Worm (Caenorhabditis elegans) whole organism, early embryonic: ENCODE results near the gene T09A12.1.

Experiments used
- B0310.2 ChIP-seq: sonication (generic microtip); optimal IDR thresholded peaks from 2 replicates; lab custom pipeline; 2016; ENCODE audit warnings: mild to moderate bottlenecking, missing genetic modification characterization, missing compliant biosample characterization
- F13C5.2 ChIP-seq: sonication (generic microtip); optimal IDR thresholded peaks from 2 replicates; lab custom pipeline; 2017; ENCODE audit warnings: mild to moderate bottlenecking, missing genetic modification characterization, inconsistent platforms, missing compliant biosample characterization
- aly-1 ChIP-seq: sonication (generic microtip); optimal IDR thresholded peaks from 2 replicates; lab custom pipeline; 2016; ENCODE audit warnings: missing genetic modification characterization, missing compliant biosample characterization
- ama-1 ChIP-seq: fragments of 150-350 bp; optimal IDR thresholded peaks from 2 replicates; lab custom pipeline; 2014
- ceh-13 ChIP-seq: fragments of 200-800 bp; sonication (Bioruptor generic); optimal IDR thresholded peaks from 2 replicates; lab custom pipeline; 2018; ENCODE audit warnings: mild to moderate bottlenecking, missing genetic modification characterization, missing compliant biosample characterization
- ceh-36 ChIP-seq: sonication (generic microtip); optimal IDR thresholded peaks from 2 replicates; lab custom pipeline; 2016; ENCODE audit warnings: missing genetic modification characterization, inconsistent platforms, missing compliant biosample characterization
- ets-7 ChIP-seq: sonication (generic microtip); optimal IDR thresholded peaks from 2 replicates; lab custom pipeline; 2016; ENCODE audit warnings: missing genotype, missing genetic modification characterization, missing compliant biosample characterization
- flt-1 ChIP-seq: fragments of 200-800 bp; sonication (Bioruptor generic); IDR thresholded peaks from 2 replicates; pipeline ENCODE4 v1.3.6; 2022; ENCODE audit warnings: missing genetic modification characterization, missing compliant biosample characterization
- hmbx-1 ChIP-seq: sonication (generic microtip); optimal IDR thresholded peaks from 2 replicates; lab custom pipeline; 2016; ENCODE audit warnings: mild to moderate bottlenecking, missing genetic modification characterization, missing compliant biosample characterization
- hmg-4 ChIP-seq: fragments of 200-800 bp; sonication (Bioruptor generic); optimal IDR thresholded peaks from 2 replicates; lab custom pipeline; 2018; ENCODE audit warnings: mild to moderate bottlenecking, missing genetic modification characterization, missing compliant biosample characterization
- hnd-1 ChIP-seq: sonication (generic microtip); optimal IDR thresholded peaks from 2 replicates; lab custom pipeline; 2016; ENCODE audit warnings: missing genetic modification characterization, missing compliant biosample characterization
- pes-1 ChIP-seq: fragments of 200-800 bp; sonication (Bioruptor generic); IDR thresholded peaks from 2 replicates; pipeline ENCODE4 v1.3.6; 2022; ENCODE audit warnings: missing genetic modification reagents, missing genetic modification characterization, missing compliant biosample characterization
- scrt-1 ChIP-seq: fragments of 200-800 bp; sonication (Bioruptor generic); IDR thresholded peaks from 2 replicates; pipeline ENCODE4 v1.3.6; 2022; ENCODE audit warnings: missing genetic modification characterization, missing compliant biosample characterization
- sea-1 ChIP-seq: fragments of 200-800 bp; sonication (Bioruptor generic); conservative IDR thresholded peaks from 2 replicates; pipeline ENCODE4 v1.3.6; 2022; ENCODE audit warnings: missing genetic modification characterization, missing compliant biosample characterization
- tbx-11 ChIP-seq: fragments of 200-800 bp; sonication (Bioruptor generic); IDR thresholded peaks from 2 replicates; pipeline ENCODE4 v1.3.6; 2022; ENCODE audit warnings: missing genetic modification characterization, missing compliant biosample characterization
- tbx-37 ChIP-seq: fragments of 200-800 bp; sonication (Bioruptor generic); conservative IDR thresholded peaks from 2 replicates; pipeline ENCODE4 v1.3.6; 2022; ENCODE audit warnings: missing genetic modification reagents, missing genetic modification characterization, missing compliant biosample characterization
- tra-4 ChIP-seq: sonication (generic microtip); optimal IDR thresholded peaks from 2 replicates; lab custom pipeline; 2017; ENCODE audit warnings: missing genetic modification characterization, missing compliant biosample characterization

T09A12.1 gene

ce11 chrIV:8255221-8255620 lies 11.0 kb downstream of the T09A12.1 start:
- TF ChIP-seq aly-1 (no peak), tbx-37 (GFP tag; lab: Robert Waterston, UW) (no peak), F13C5.2 (no peak), ets-7 (tag; lab: Kevin White, UChicago) (no peak), B0310.2 (no peak), pes-1 (GFP tag; lab: Robert Waterston, UW) (no peak), ceh-13 (GFP tag; lab: Kevin White, UChicago) (no peak), ceh-36 (tag; lab: Kevin White, UChicago) (no peak), flt-1 (GFP tag; lab: Robert Waterston, UW) (no peak), hmbx-1 (tag; lab: Kevin White, UChicago) (no peak), ama-1 (lab: Kevin White, UChicago) (no peak), scrt-1 (GFP tag; lab: Robert Waterston, UW) (no peak), tbx-11 (GFP tag; lab: Robert Waterston, UW) (no peak)

ce11 chrIV:8259904-8260303 lies 15.7 kb downstream of the T09A12.1 start, which contains the start of gene K07H8.7:
TSS of gene K07H8.7 (minus strand) at chrIV:8260004.
- TF ChIP-seq ceh-13 (GFP tag; lab: Kevin White, UChicago) (no peak), ceh-36 (tag; lab: Kevin White, UChicago) (no peak), ets-7 (tag; lab: Kevin White, UChicago) (no peak), tbx-37 (GFP tag; lab: Robert Waterston, UW) (no peak), pes-1 (GFP tag; lab: Robert Waterston, UW) (no peak), hnd-1 (tag; lab: Kevin White, UChicago) (no peak)

- TF ChIP-seq hmbx-1 (tag; lab: Kevin White, UChicago), result no peak
- no peak for TF ChIP-seq sea-1 (GFP tag; lab: Robert Waterston, UW)
- TF ChIP-seq tbx-11 (GFP tag; lab: Robert Waterston, UW), result no peak
- no peak for TF ChIP-seq F13C5.2
- no peak for TF ChIP-seq hmg-4
- no peak for TF ChIP-seq hnd-1 (tag; lab: Kevin White, UChicago)
- TF ChIP-seq pes-1 (GFP tag; lab: Robert Waterston, UW), result no peak
- TF ChIP-seq scrt-1 (GFP tag; lab: Robert Waterston, UW), result no peak
- TF ChIP-seq B0310.2, result no peak
- no peak for TF ChIP-seq flt-1 (GFP tag; lab: Robert Waterston, UW)
- no peak for TF ChIP-seq ama-1 (lab: Kevin White, UChicago)
- no peak for TF ChIP-seq tra-4
- TF ChIP-seq ceh-13 (GFP tag; lab: Kevin White, UChicago), result no peak
- no peak for TF ChIP-seq aly-1
Observed at ce11 chrIV:8260848-8261638, 16.8 kb downstream of the T09A12.1 start, which contains the start of gene vit-6. TSS of gene vit-6 (plus strand) at chrIV:8261157.

ce11 chrIV:8262671-8263070 lies 18.5 kb downstream of the T09A12.1 start:
- no peak for TF ChIP-seq tbx-37 (GFP tag; lab: Robert Waterston, UW)
- TF ChIP-seq sea-1 (GFP tag; lab: Robert Waterston, UW), result no peak
- TF ChIP-seq B0310.2, result no peak
- TF ChIP-seq ceh-36 (tag; lab: Kevin White, UChicago), result no peak
- no peak for TF ChIP-seq hmg-4
- no peak for TF ChIP-seq tbx-11 (GFP tag; lab: Robert Waterston, UW)
- no peak for TF ChIP-seq ceh-13 (GFP tag; lab: Kevin White, UChicago)
- no peak for TF ChIP-seq F13C5.2
- TF ChIP-seq pes-1 (GFP tag; lab: Robert Waterston, UW), result no peak
- TF ChIP-seq hnd-1 (tag; lab: Kevin White, UChicago), result no peak
- no peak for TF ChIP-seq scrt-1 (GFP tag; lab: Robert Waterston, UW)
- TF ChIP-seq ama-1 (lab: Kevin White, UChicago), result no peak
- TF ChIP-seq flt-1 (GFP tag; lab: Robert Waterston, UW), result no peak

ce11 chrIV:8266024-8266949 lies 22.1 kb downstream of the T09A12.1 start:
- TF ChIP-seq ceh-13 (GFP tag; lab: Kevin White, UChicago), result no peak
- TF ChIP-seq tbx-11 (GFP tag; lab: Robert Waterston, UW), result no peak
- TF ChIP-seq hmg-4, result no peak
- TF ChIP-seq F13C5.2, result no peak
- no peak for TF ChIP-seq hnd-1 (tag; lab: Kevin White, UChicago)
- TF ChIP-seq flt-1 (GFP tag; lab: Robert Waterston, UW), result no peak
- TF ChIP-seq ceh-36 (tag; lab: Kevin White, UChicago), result no peak
- TF ChIP-seq pes-1 (GFP tag; lab: Robert Waterston, UW), result no peak

- TF ChIP-seq F13C5.2, result no peak
- TF ChIP-seq ceh-36 (tag; lab: Kevin White, UChicago), result no peak
Observed at ce11 chrIV:8268024-8268423, 23.8 kb downstream of the T09A12.1 start, which contains the start of the genes K07H8.5 and K07H8.8. TSS of gene K07H8.5 (plus strand) at chrIV:8268324. TSS of gene K07H8.8 (minus strand) at chrIV:8268412.

- TF ChIP-seq tbx-37 (GFP tag; lab: Robert Waterston, UW) (no peak), ceh-13 (GFP tag; lab: Kevin White, UChicago) (no peak), ceh-36 (tag; lab: Kevin White, UChicago) (no peak), B0310.2 (no peak), pes-1 (GFP tag; lab: Robert Waterston, UW) (no peak), aly-1 (no peak), flt-1 (GFP tag; lab: Robert Waterston, UW) (no peak), tbx-11 (GFP tag; lab: Robert Waterston, UW) (no peak), F13C5.2 (no peak), tra-4 (no peak), scrt-1 (GFP tag; lab: Robert Waterston, UW) (no peak), hnd-1 (tag; lab: Kevin White, UChicago) (no peak), sea-1 (GFP tag; lab: Robert Waterston, UW) (no peak), ets-7 (tag; lab: Kevin White, UChicago) (no peak), hmbx-1 (tag; lab: Kevin White, UChicago) (no peak), hmg-4 (no peak), ama-1 (lab: Kevin White, UChicago) (no peak)
Observed at ce11 chrIV:8273334-8273733, 29.1 kb downstream of the T09A12.1 start.
